Worm (Caenorhabditis elegans) whole organism, L1 larva: ENCODE results near the gene srt-22.
A peak's percentile ranks its signal among the peaks of the same experiment; 100 is the strongest.

ENCODE experiments used
- ama-1 ChIP-seq: fragments of 150-350 bp; optimal IDR thresholded peaks from 2 replicates; lab custom pipeline; 2014
- ceh-90 ChIP-seq: sonication (generic microtip); optimal IDR thresholded peaks from 2 replicates; lab custom pipeline; 2016; ENCODE audit warnings: missing genetic modification characterization, missing compliant biosample characterization
- elt-3 ChIP-seq, 6 experiments: fragments of 150-350 bp in 1 of 6; sonication (generic microtip); optimal IDR thresholded peaks; 2 replicates each; lab custom pipeline; 2017 to 2018; ENCODE audit warnings: missing biosample characterization in 6 of 6, missing genetic modification characterization in 6 of 6, inconsistent platforms in 1 of 6
- jun-1 ChIP-seq: fragments of 150-350 bp; optimal IDR thresholded peaks from 2 replicates; lab custom pipeline; 2014; ENCODE audit warnings: missing biosample characterization, missing genetic modification reagents, missing genetic modification characterization
- lin-13 ChIP-seq: fragments of 150-350 bp; optimal IDR thresholded peaks from 2 replicates; lab custom pipeline; 2014; ENCODE audit warnings: missing biosample characterization, missing genetic modification reagents, missing genetic modification characterization
- lin-15B ChIP-seq: fragments of 150-350 bp; sonication (generic microtip); optimal IDR thresholded peaks from 3 replicates; lab custom pipeline; 2014; ENCODE audit warnings: missing biosample characterization, missing genetic modification characterization
- lin-35 ChIP-seq, 2 experiments: fragments of 150-350 bp; optimal IDR thresholded peaks; 2 replicates each; lab custom pipeline; 2014; ENCODE audit warnings: missing biosample characterization in 2 of 2, missing genetic modification characterization in 2 of 2, missing genetic modification reagents in 2 of 2
- sox-4 ChIP-seq: sonication (generic microtip); optimal IDR thresholded peaks from 2 replicates; lab custom pipeline; 2016; ENCODE audit warnings: missing genetic modification characterization, missing compliant biosample characterization
- tbx-2 ChIP-seq: sonication (generic microtip); optimal IDR thresholded peaks from 2 replicates; lab custom pipeline; 2016; ENCODE audit warnings: missing genetic modification characterization, missing compliant biosample characterization
- unc-130 ChIP-seq: fragments of 150-350 bp; optimal IDR thresholded peaks from 2 replicates; lab custom pipeline; 2017; ENCODE audit warnings: missing biosample characterization, missing genetic modification characterization, inconsistent platforms

DNA sequence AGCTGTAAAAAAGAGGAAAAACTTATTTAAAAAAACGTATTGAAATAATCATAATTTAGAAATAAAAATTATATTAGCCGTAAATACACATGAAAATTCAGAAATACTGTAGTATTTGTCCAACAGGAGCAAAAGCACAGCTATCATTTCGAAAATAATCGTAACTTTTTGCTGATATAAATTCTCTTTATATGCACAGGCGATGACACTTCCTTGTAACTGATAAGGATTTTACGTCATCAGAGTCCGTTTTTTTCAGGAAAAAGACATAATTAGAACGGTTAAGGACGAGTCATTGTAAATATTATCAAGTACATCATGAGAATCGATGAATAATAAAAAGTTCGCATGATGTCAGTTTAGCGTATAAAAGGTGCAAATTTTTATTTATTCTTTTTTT lies 7.7 kb upstream of the srt-22 start:
- TF ChIP-seq ama-1 (lab: Kevin White, UChicago) (no peak), sox-4 (tag; lab: Kevin White, UChicago) (no peak), lin-35 (GFP tag; optimal IDR thresholded peaks at IDR 0.05; lab: Kevin White, UChicago) (no peak), elt-3 (tag; optimal IDR thresholded peaks at IDR 0.05; lab: Kevin White, UChicago) (no peak), tbx-2 (tag; lab: Kevin White, UChicago) (no peak), jun-1 (peak; percentile 13), unc-130 (tag; lab: Kevin White, UChicago) (no peak), lin-15B (tag; lab: Kevin White, UChicago) (no peak), ceh-90 (tag; lab: Kevin White, UChicago) (no peak), lin-13 (no peak)
